Fruit fly (Drosophila melanogaster): Measurements from ENCODE around the gene Desat2.

- no peak for TF ChIP-seq CG1621 (tag; optimal IDR thresholded peaks at IDR 0.05)
- no peak for TF ChIP-seq Blimp-1 (GFP tag; optimal IDR thresholded peaks at IDR 0.05)
- TF ChIP-seq CG6854 (GFP tag; optimal IDR thresholded peaks at IDR 0.05) = no peak
- no peak for TF ChIP-seq pdm3 (GFP tag; optimal IDR thresholded peaks at IDR 0.05)
- TF ChIP-seq Hr39 (GFP tag; optimal IDR thresholded peaks at IDR 0.05) = no peak
Observed at dm6 chr3R:12423997-12424396, 12.1 kb upstream of the Desat2 start.
